Worm (Caenorhabditis elegans): ENCODE results near the gene col-183.

DNA sequence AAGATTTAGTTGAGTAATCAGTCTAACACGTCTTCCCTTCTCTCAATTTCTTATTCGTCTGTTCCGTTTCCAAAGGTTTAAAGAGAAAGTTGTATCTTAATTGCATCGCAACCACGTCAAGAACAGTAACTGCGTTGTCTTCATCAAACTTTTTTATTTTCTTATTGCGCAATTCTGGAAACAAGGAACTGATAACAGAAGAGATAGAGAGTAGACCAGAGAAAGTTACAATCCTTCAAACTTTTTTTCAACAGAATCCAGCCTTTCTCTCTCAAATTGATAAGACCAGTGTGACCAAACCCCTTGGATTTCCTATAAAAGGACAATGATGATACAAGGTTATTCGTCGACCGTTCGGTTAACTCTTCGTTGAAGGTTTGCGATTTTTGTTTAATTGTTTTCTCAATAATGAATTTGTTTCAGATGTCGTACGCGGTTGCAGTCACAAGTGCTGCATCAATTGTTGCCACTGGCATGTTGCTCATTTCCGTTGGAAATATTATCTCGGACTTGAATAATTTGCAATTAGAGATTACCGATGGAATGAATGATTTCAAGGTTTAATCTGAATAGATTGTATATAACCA is 1.6 kb upstream of the col-183 start, which contains the start of gene col-184:
- no peak for TF ChIP-seq aly-2 (tag; optimal IDR thresholded peaks at IDR 0.05)
- TF ChIP-seq ceh-82 (tag; optimal IDR thresholded peaks at IDR 0.05) = no peak
- no peak for TF ChIP-seq crh-2 (tag; optimal IDR thresholded peaks at IDR 0.05)

Data from whole organism, L2 larva.